Worm (Caenorhabditis elegans): Measurements from ENCODE around the gene Y32G9A.5.

The Y32G9A.5 gene

ce11 chrV:1871768-1872296 lies 35.6 kb upstream of the Y32G9A.5 start, which contains the start of the genes T10B5.4 and cct-7 (continued):
- TF ChIP-seq hlh-15 (tag; optimal IDR thresholded peaks at IDR 0.05) (no peak), pax-1 (tag; optimal IDR thresholded peaks at IDR 0.05) (peak; percentile 57), lin-11 (tag; optimal IDR thresholded peaks at IDR 0.05) (no peak), npax-4 (tag; optimal IDR thresholded peaks at IDR 0.05) (no peak), unc-86 (tag; optimal IDR thresholded peaks at IDR 0.05) (peak; percentile 61), ceh-30 (tag; optimal IDR thresholded peaks at IDR 0.05) (peak; percentile 10), odd-2 (tag; optimal IDR thresholded peaks at IDR 0.05) (no peak), sox-2 (GFP tag; IDR thresholded peaks at IDR 0.05) (no peak), Y22D7AL.16 (tag; optimal IDR thresholded peaks at IDR 0.05) (no peak), ama-1 (optimal IDR thresholded peaks at IDR 0.05) (no peak), nhr-232 (tag; optimal IDR thresholded peaks at IDR 0.05) (no peak), gmeb-2 (tag; optimal IDR thresholded peaks at IDR 0.05) (no peak), ceh-6 (GFP tag; optimal IDR thresholded peaks at IDR 0.05) (peak; percentile 24), pag-3 (tag; optimal IDR thresholded peaks at IDR 0.05; ENCODE audit: borderline replicate concordance) (peak; percentile 16), eyg-1 (tag; optimal IDR thresholded peaks at IDR 0.05) (peak; percentile 66), ttx-3 (tag; optimal IDR thresholded peaks at IDR 0.05) (no peak), ceh-18 (tag; optimal IDR thresholded peaks at IDR 0.05) (peak; percentile 87), F13H6.1 (tag; optimal IDR thresholded peaks at IDR 0.05) (peak; percentile 48), elt-4 (tag; optimal IDR thresholded peaks at IDR 0.05) (no peak), dmd-4 (tag; optimal IDR thresholded peaks at IDR 0.05; ENCODE audit: borderline replicate concordance) (no peak), ceh-2 (tag; optimal IDR thresholded peaks at IDR 0.05) (peak; percentile 88)

- TF ChIP-seq fkh-10 (GFP tag; optimal IDR thresholded peaks at IDR 0.05) (no peak), hlh-8 (tag; optimal IDR thresholded peaks at IDR 0.05) (no peak), lim-6 (tag; optimal IDR thresholded peaks at IDR 0.05) (no peak)
Observed at ce11 chrV:1874827-1875226, 32.6 kb upstream of the Y32G9A.5 start.

ce11 chrV:1875497-1875988 lies 31.9 kb upstream of the Y32G9A.5 start:
- TF ChIP-seq pha-4 (tag; optimal IDR thresholded peaks at IDR 0.05) (no peak), ceh-24 (tag; optimal IDR thresholded peaks at IDR 0.05) (no peak), hlh-13 (GFP tag; optimal IDR thresholded peaks at IDR 0.05) (no peak), pat-9 (tag; optimal IDR thresholded peaks at IDR 0.05) (peak; percentile 30), ttx-3 (tag; optimal IDR thresholded peaks at IDR 0.05) (no peak), nhr-232 (tag; optimal IDR thresholded peaks at IDR 0.05) (no peak), sdc-2 (tag; optimal IDR thresholded peaks at IDR 0.05) (no peak), fax-1 (tag; optimal IDR thresholded peaks at IDR 0.05) (peak; percentile 9), unc-55 (GFP tag; optimal IDR thresholded peaks at IDR 0.05) (no peak), Y22D7AL.16 (tag; optimal IDR thresholded peaks at IDR 0.05) (no peak), rnt-1 (tag; optimal IDR thresholded peaks at IDR 0.05) (no peak), hlh-8 (tag; optimal IDR thresholded peaks at IDR 0.05) (no peak), ceh-2 (tag; optimal IDR thresholded peaks at IDR 0.05) (peak; percentile 24), C38D4.7 (GFP tag; optimal IDR thresholded peaks at IDR 0.05) (peak; percentile 48), nhr-11 (tag; optimal IDR thresholded peaks at IDR 0.05) (no peak), ceh-18 (tag; optimal IDR thresholded peaks at IDR 0.05) (no peak), lim-6 (tag; optimal IDR thresholded peaks at IDR 0.05) (peak; percentile 4), fkh-10 (GFP tag; optimal IDR thresholded peaks at IDR 0.05) (no peak), F13H6.1 (tag; optimal IDR thresholded peaks at IDR 0.05) (peak; percentile 21), ets-4 (tag; optimal IDR thresholded peaks at IDR 0.05) (peak; percentile 31), ceh-19 (GFP tag; optimal IDR thresholded peaks at IDR 0.05) (no peak), elt-2 (tag; optimal IDR thresholded peaks at IDR 0.05) (peak; percentile 71), dmd-4 (tag; optimal IDR thresholded peaks at IDR 0.05; ENCODE audit: borderline replicate concordance) (peak; percentile 20), ceh-48 (tag; optimal IDR thresholded peaks at IDR 0.05) (no peak), sox-4 (tag; optimal IDR thresholded peaks at IDR 0.05) (peak; percentile 15), ceh-34 (tag; optimal IDR thresholded peaks at IDR 0.05) (no peak), ahr-1 (tag; optimal IDR thresholded peaks at IDR 0.05) (peak; percentile 11), C08G9.2 (tag; optimal IDR thresholded peaks at IDR 0.05) (peak; percentile 54), madf-2 (tag; optimal IDR thresholded peaks at IDR 0.05) (peak; percentile 1), pros-1 (tag; optimal IDR thresholded peaks at IDR 0.05) (no peak), ceh-14 (tag; optimal IDR thresholded peaks at IDR 0.05) (no peak), hlh-6 (tag; optimal IDR thresholded peaks at IDR 0.05) (no peak), ceh-22 (tag; optimal IDR thresholded peaks at IDR 0.05) (no peak), pha-2 (tag; optimal IDR thresholded peaks at IDR 0.05) (peak; percentile 24), K02D7.2 (tag; optimal IDR thresholded peaks at IDR 0.05) (peak; percentile 24)
